Worm (Caenorhabditis elegans): Measurements from ENCODE around the gene clec-135.

Gene clec-135

DNA sequence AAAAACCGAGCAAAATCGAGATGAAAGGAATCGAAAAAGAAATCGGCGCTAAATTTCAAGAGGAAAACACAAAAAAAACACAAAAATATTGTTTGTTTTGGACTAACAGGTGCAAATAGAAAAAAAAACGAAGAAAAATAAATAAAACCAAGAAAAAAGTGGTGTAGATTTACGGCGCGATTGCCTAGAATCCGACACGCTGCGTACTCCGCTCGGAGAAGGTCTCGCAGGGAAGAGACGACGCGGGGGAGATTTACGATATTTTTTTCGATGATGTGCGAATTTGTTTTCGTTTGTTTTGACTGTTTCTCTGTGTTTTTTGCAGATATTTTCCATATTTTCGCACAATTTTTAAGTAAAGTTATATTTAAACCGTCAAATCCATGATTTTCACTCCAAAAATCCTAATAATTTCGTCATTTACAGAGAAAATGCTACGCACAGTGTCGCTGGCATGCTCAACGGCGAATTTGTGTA lies 40.7 kb upstream of the clec-135 start, which contains the start of gene sco-1 (continued):
- no peak for TF ChIP-seq alr-1 (tag; optimal IDR thresholded peaks at IDR 0.05; ENCODE audit: borderline replicate concordance)
- peak; percentile 91 for TF ChIP-seq fkh-10 (GFP tag; optimal IDR thresholded peaks at IDR 0.05)
- peak; percentile 70 for TF ChIP-seq hpl-2 (GFP tag; optimal IDR thresholded peaks at IDR 0.05)
- peak; percentile 97 for TF ChIP-seq egl-13 (tag; optimal IDR thresholded peaks at IDR 0.05)
- peak; percentile 97 for TF ChIP-seq irx-1 (tag; optimal IDR thresholded peaks at IDR 0.05)
- TF ChIP-seq pax-3 (tag; optimal IDR thresholded peaks at IDR 0.05): peak; percentile 96
- peak; percentile 88 to 91 for TF ChIP-seq lin-35 (GFP tag; optimal IDR thresholded peaks at IDR 0.05)
- TF ChIP-seq ztf-11 (tag; optimal IDR thresholded peaks at IDR 0.05): peak in 1 of 2 experiments; percentile 98
- no peak for TF ChIP-seq unc-30 (tag; optimal IDR thresholded peaks at IDR 0.05)
- TF ChIP-seq jun-1 (tag; optimal IDR thresholded peaks at IDR 0.05): peak; percentile 93
- peak; percentile 85 to 89 (median 87) for TF ChIP-seq dpl-1 (GFP tag; optimal IDR thresholded peaks at IDR 0.05)
- TF ChIP-seq unc-62 (GFP tag; optimal IDR thresholded peaks at IDR 0.05): peak; percentile 68
- peak; percentile 99 for TF ChIP-seq snu-23 (GFP tag; optimal IDR thresholded peaks at IDR 0.05)
- TF ChIP-seq lin-15B (tag; optimal IDR thresholded peaks at IDR 0.05): peak; percentile 95
- TF ChIP-seq mef-2 (tag; optimal IDR thresholded peaks at IDR 0.05): peak; percentile 34
- TF ChIP-seq aly-2 (tag; optimal IDR thresholded peaks at IDR 0.05): peak; percentile 68
- TF ChIP-seq ama-1 (optimal IDR thresholded peaks at IDR 0.05): peak; percentile 78
- TF ChIP-seq nhr-237 (tag; optimal IDR thresholded peaks at IDR 0.05): peak; percentile 85
- peak; percentile 85 for TF ChIP-seq Y116A8C.19 (tag; optimal IDR thresholded peaks at IDR 0.05; ENCODE audit: borderline replicate concordance)
- TF ChIP-seq lir-3 (tag; optimal IDR thresholded peaks at IDR 0.05; ENCODE audit: poor library complexity): peak; percentile 98
- peak; percentile 93 for TF ChIP-seq zip-4 (GFP tag; optimal IDR thresholded peaks at IDR 0.05)
- peak; percentile 76 for TF ChIP-seq hlh-4 (tag; optimal IDR thresholded peaks at IDR 0.05)
- peak; percentile 91 for TF ChIP-seq vab-15 (tag; optimal IDR thresholded peaks at IDR 0.05)
- peak; percentile 97 for TF ChIP-seq C04F5.9 (tag; optimal IDR thresholded peaks at IDR 0.05)
- TF ChIP-seq pqm-1 (tag; optimal IDR thresholded peaks at IDR 0.05): no peak
- no peak for TF ChIP-seq hlh-17 (GFP tag; optimal IDR thresholded peaks at IDR 0.05; ENCODE audit: borderline replicate concordance)
- TF ChIP-seq unc-98 (GFP tag; IDR thresholded peaks at IDR 0.05): peak; percentile 94
- TF ChIP-seq sptf-1 (tag; optimal IDR thresholded peaks at IDR 0.05): no peak
- peak; percentile 97 for TF ChIP-seq nhr-19 (GFP tag; conservative IDR thresholded peaks at IDR 0.05)
- TF ChIP-seq blmp-1 (tag; optimal IDR thresholded peaks at IDR 0.05): peak; percentile 79
- peak; percentile 95 for TF ChIP-seq sox-4 (tag; optimal IDR thresholded peaks at IDR 0.05)
- peak; percentile 85 for TF ChIP-seq ceh-63 (GFP tag; optimal IDR thresholded peaks at IDR 0.05)
- TF ChIP-seq tlp-1 (tag; optimal IDR thresholded peaks at IDR 0.05): no peak
- peak; percentile 87 for TF ChIP-seq ztf-4 (tag; optimal IDR thresholded peaks at IDR 0.05)
- peak; percentile 33 for TF ChIP-seq ces-1 (GFP tag; optimal IDR thresholded peaks at IDR 0.05)
- peak; percentile 95 for TF ChIP-seq nhr-77 (tag; optimal IDR thresholded peaks at IDR 0.05)
- peak; percentile 95 for TF ChIP-seq skn-1 (tag; optimal IDR thresholded peaks at IDR 0.05)
- peak; percentile 96 to 97 for TF ChIP-seq lsy-2 (tag; optimal IDR thresholded peaks at IDR 0.05)
- peak; percentile 98 for TF ChIP-seq nhr-71 (tag; optimal IDR thresholded peaks at IDR 0.05)
- TF ChIP-seq isw-1 (GFP tag; IDR thresholded peaks at IDR 0.05): peak; percentile 98
- TF ChIP-seq lin-39 (tag; optimal IDR thresholded peaks at IDR 0.05): peak; percentile 92
- peak; percentile 78 for TF ChIP-seq snpc-4 (tag; optimal IDR thresholded peaks at IDR 0.05)
- TF ChIP-seq swsn-7 (tag; optimal IDR thresholded peaks at IDR 0.05): peak; percentile 96
- peak; percentile 28 for TF ChIP-seq nhr-28 (tag; optimal IDR thresholded peaks at IDR 0.05)
- no peak for TF ChIP-seq nhr-84 (tag; optimal IDR thresholded peaks at IDR 0.05)
- TF ChIP-seq elt-2 (tag; optimal IDR thresholded peaks at IDR 0.05): peak; percentile 99
- no peak for TF ChIP-seq ets-5 (GFP tag; IDR thresholded peaks at IDR 0.05)
- TF ChIP-seq nhr-76 (tag; optimal IDR thresholded peaks at IDR 0.05): peak; percentile 65
- peak; percentile 25 for TF ChIP-seq nhr-12 (tag; optimal IDR thresholded peaks at IDR 0.05)
- TF ChIP-seq unc-86 (tag; optimal IDR thresholded peaks at IDR 0.05): peak; percentile 97
- TF ChIP-seq nhr-47 (tag; optimal IDR thresholded peaks at IDR 0.05): peak; percentile 98
- peak; percentile 98 for TF ChIP-seq nhr-90 (tag; optimal IDR thresholded peaks at IDR 0.05; ENCODE audit: poor library complexity)
- TF ChIP-seq lin-13 (GFP tag; optimal IDR thresholded peaks at IDR 0.05): peak; percentile 97

Data from whole organism, L1 larva.